Worm (Caenorhabditis elegans) whole organism, mixed stage, embryonic: ENCODE data around the gene srd-1.

Experiments
- bed-3 ChIP-seq: fragments of 200-800 bp; sonication (Bioruptor generic); optimal IDR thresholded peaks from 3 replicates; lab custom pipeline; 2018; ENCODE audit warnings: mild to moderate bottlenecking, missing genetic modification characterization, moderate library complexity, missing compliant biosample characterization
- ceh-43 ChIP-seq: fragments of 200-800 bp; sonication (Bioruptor generic); optimal IDR thresholded peaks from 2 replicates; lab custom pipeline; 2018; ENCODE audit warnings: mild to moderate bottlenecking, missing genetic modification characterization, moderate library complexity, missing compliant biosample characterization
- elt-3 ChIP-seq: fragments of 150-350 bp; optimal IDR thresholded peaks from 2 replicates; lab custom pipeline; 2014; ENCODE audit warnings: missing biosample characterization, missing genetic modification characterization
- lin-13 ChIP-seq: fragments of 150-350 bp; optimal IDR thresholded peaks from 2 replicates; lab custom pipeline; 2014; ENCODE audit warnings: missing biosample characterization, missing genetic modification characterization
- nhr-237 ChIP-seq: fragments of 150-350 bp; optimal IDR thresholded peaks from 2 replicates; lab custom pipeline; 2014; ENCODE audit warnings: missing biosample characterization, missing genetic modification characterization
- nhr-28 ChIP-seq: fragments of 150-350 bp; optimal IDR thresholded peaks from 2 replicates; lab custom pipeline; 2014; ENCODE audit warnings: missing biosample characterization, missing genetic modification characterization
- pha-4 ChIP-seq: fragments of 150-350 bp; optimal IDR thresholded peaks from 2 replicates; lab custom pipeline; 2018; ENCODE audit warnings: missing biosample characterization, missing genetic modification reagents, missing genetic modification characterization
- unc-120 ChIP-seq: sonication (generic microtip); optimal IDR thresholded peaks from 2 replicates; lab custom pipeline; 2017; ENCODE audit warnings: missing genetic modification characterization, missing compliant biosample characterization; ENCODE audit not compliant: poor library complexity, severe bottlenecking

ce11 chrII:10166365-10166764 is 16.2 kb downstream of the srd-1 start:
- TF ChIP-seq nhr-237 (tag; lab: Kevin White, UChicago) (no peak), elt-3 (no peak), unc-120 (no peak), nhr-28 (tag; lab: Kevin White, UChicago) (no peak), bed-3 (GFP tag; lab: Kevin White, UChicago) (no peak), lin-13 (tag; lab: Kevin White, UChicago) (no peak), ceh-43 (GFP tag; lab: Kevin White, UChicago) (no peak), pha-4 (tag; lab: Kevin White, UChicago) (no peak)
